Fruit fly (Drosophila melanogaster) whole organism, prepupa: Measurements from ENCODE around the gene CG14708.
A peak's percentile ranks its signal among the peaks of the same experiment; 100 is the strongest.

Experiments
- CG10631 ChIP-seq: fragments of 200-800 bp; sonication (Bioruptor generic); optimal IDR thresholded peaks from 2 replicates; lab custom pipeline; 2016; ENCODE audit warnings: missing biosample characterization, missing genetic modification characterization
- CG10669 ChIP-seq: fragments of 200-800 bp; sonication (Bioruptor generic); optimal IDR thresholded peaks from 3 replicates; lab custom pipeline; 2018; ENCODE audit warnings: missing biosample characterization, mild to moderate bottlenecking, missing genetic modification characterization, moderate library complexity
- CG11762 ChIP-seq: fragments of 200-800 bp; sonication (Bioruptor generic); optimal IDR thresholded peaks from 3 replicates; lab custom pipeline; 2016; ENCODE audit warnings: missing biosample characterization, missing genetic modification characterization; ENCODE audit not compliant: insufficient read depth
- CG11902 ChIP-seq: fragments of 200-800 bp; sonication (Bioruptor generic); optimal IDR thresholded peaks from 3 replicates; lab custom pipeline; 2016; ENCODE audit warnings: missing biosample characterization, missing genetic modification characterization
- CG15336 ChIP-seq: fragments of 200-800 bp; sonication (Bioruptor generic); IDR thresholded peaks from 2 replicates; pipeline ENCODE4 v1.3.6; 2022; ENCODE audit warnings: missing biosample characterization, missing genetic modification characterization
- CG1621 ChIP-seq: fragments of 200-800 bp; sonication (Bioruptor generic); optimal IDR thresholded peaks from 3 replicates; lab custom pipeline; 2018; ENCODE audit warnings: missing biosample characterization, mild to moderate bottlenecking, missing genetic modification characterization
- CG16779 ChIP-seq: fragments of 200-800 bp; sonication (Bioruptor generic); optimal IDR thresholded peaks from 3 replicates; lab custom pipeline; 2017; ENCODE audit warnings: missing biosample characterization, mild to moderate bottlenecking, missing genetic modification characterization
- CG3032 ChIP-seq: fragments of 200-800 bp; optimal IDR thresholded peaks from 2 replicates; lab custom pipeline; 2019; ENCODE audit warnings: missing biosample characterization, mild to moderate bottlenecking, missing genetic modification characterization, moderate library complexity
- CG31627 ChIP-seq: fragments of 200-800 bp; sonication (Bioruptor generic); optimal IDR thresholded peaks from 3 replicates; lab custom pipeline; 2016; ENCODE audit warnings: missing biosample characterization, missing genetic modification characterization
- CG34406 ChIP-seq: fragments of 200-800 bp; sonication (Bioruptor generic); optimal IDR thresholded peaks from 3 replicates; lab custom pipeline; 2016; ENCODE audit warnings: missing biosample characterization, missing genetic modification characterization
- CG3919 ChIP-seq: fragments of 200-800 bp; sonication (Bioruptor generic); optimal IDR thresholded peaks from 3 replicates; lab custom pipeline; 2016; ENCODE audit warnings: missing biosample characterization, missing genetic modification characterization
- CG4318 ChIP-seq: fragments of 200-800 bp; sonication (Bioruptor generic); optimal IDR thresholded peaks from 3 replicates; lab custom pipeline; 2017; ENCODE audit warnings: missing biosample characterization, mild to moderate bottlenecking, missing genetic modification characterization
- CG6163 ChIP-seq: fragments of 200-800 bp; sonication (Bioruptor generic); IDR thresholded peaks from 3 replicates; pipeline ENCODE4 v1.3.6; 2022; ENCODE audit warnings: missing biosample characterization, missing genetic modification characterization
- CG6276 ChIP-seq: fragments of 200-800 bp; sonication (Bioruptor generic); optimal IDR thresholded peaks from 2 replicates; lab custom pipeline; 2017; ENCODE audit warnings: missing biosample characterization, mild to moderate bottlenecking, missing genetic modification characterization
- CG6854 ChIP-seq: fragments of 200-800 bp; sonication (Bioruptor generic); optimal IDR thresholded peaks from 2 replicates; lab custom pipeline; 2017; ENCODE audit warnings: missing biosample characterization, mild to moderate bottlenecking, missing genetic modification characterization
- CG8319 ChIP-seq: fragments of 200-800 bp; sonication (Bioruptor generic); optimal IDR thresholded peaks from 3 replicates; lab custom pipeline; 2016; ENCODE audit warnings: missing biosample characterization, missing genetic modification characterization
- CG9139 ChIP-seq: fragments of 200-800 bp; sonication (Bioruptor generic); optimal IDR thresholded peaks from 3 replicates; lab custom pipeline; 2017; ENCODE audit warnings: missing biosample characterization, mild to moderate bottlenecking, missing genetic modification characterization
- Eip75B ChIP-seq: fragments of 200-800 bp; sonication (Bioruptor generic); optimal IDR thresholded peaks from 3 replicates; lab custom pipeline; 2016; ENCODE audit warnings: missing biosample characterization, missing genetic modification characterization
- Eip78C ChIP-seq: fragments of 200-800 bp; sonication (Bioruptor generic); peaks from one replicate; lab custom pipeline; 2016; ENCODE audit warnings: missing biosample characterization, missing genetic modification characterization
- Eip93F ChIP-seq: fragments of 200-800 bp; sonication (Bioruptor generic); optimal IDR thresholded peaks from 2 replicates; lab custom pipeline; 2016; ENCODE audit warnings: missing biosample characterization, mild to moderate bottlenecking, missing genetic modification characterization
- Ets21C ChIP-seq: fragments of 200-800 bp; sonication (Bioruptor generic); optimal IDR thresholded peaks from 3 replicates; lab custom pipeline; 2016; ENCODE audit warnings: missing biosample characterization, missing genetic modification characterization
- Ets96B ChIP-seq: fragments of 200-800 bp; optimal IDR thresholded peaks from 2 replicates; lab custom pipeline; 2019; ENCODE audit warnings: missing biosample characterization, mild to moderate bottlenecking, missing genetic modification characterization, moderate library complexity
- Gug ChIP-seq: fragments of 200-800 bp; sonication (Bioruptor generic); IDR thresholded peaks from 2 replicates; pipeline ENCODE4 v1.3.6; 2022; ENCODE audit warnings: missing biosample characterization, missing genetic modification characterization
- Hr38 ChIP-seq: sonication (Bioruptor generic); optimal IDR thresholded peaks from 2 replicates; lab custom pipeline; 2016; ENCODE audit warnings: missing biosample characterization, missing genetic modification characterization
- Lpt ChIP-seq: fragments of 200-800 bp; sonication (Bioruptor generic); optimal IDR thresholded peaks from 3 replicates; lab custom pipeline; 2016; ENCODE audit warnings: missing biosample characterization, missing genetic modification characterization
- Met ChIP-seq: fragments of 200-800 bp; sonication (Bioruptor generic); optimal IDR thresholded peaks from 3 replicates; lab custom pipeline; 2016; ENCODE audit warnings: missing biosample characterization, missing genetic modification characterization
- OdsH ChIP-seq: fragments of 200-800 bp; sonication (Bioruptor generic); optimal IDR thresholded peaks from 3 replicates; lab custom pipeline; 2016; ENCODE audit warnings: missing biosample characterization, missing genetic modification characterization
- Smox ChIP-seq: fragments of 200-800 bp; sonication (Bioruptor generic); optimal IDR thresholded peaks from 3 replicates; lab custom pipeline; 2016; ENCODE audit warnings: missing biosample characterization, missing genetic modification characterization
- Sox102F ChIP-seq: fragments of 200-800 bp; sonication (Bioruptor generic); optimal IDR thresholded peaks from 2 replicates; lab custom pipeline; 2016; ENCODE audit warnings: missing biosample characterization, mild to moderate bottlenecking, missing genetic modification characterization
- Sox15 ChIP-seq: fragments of 200-800 bp; sonication (Bioruptor generic); optimal IDR thresholded peaks from 3 replicates; lab custom pipeline; 2016; ENCODE audit warnings: missing biosample characterization, missing genetic modification characterization
- achi ChIP-seq: fragments of 200-800 bp; sonication (Bioruptor generic); optimal IDR thresholded peaks from 3 replicates; lab custom pipeline; 2016; ENCODE audit warnings: missing biosample characterization, missing genetic modification characterization
- acj6 ChIP-seq: fragments of 200-800 bp; sonication (Bioruptor generic); optimal IDR thresholded peaks from 3 replicates; lab custom pipeline; 2016; ENCODE audit warnings: missing biosample characterization, missing genetic modification characterization
- cyc ChIP-seq: fragments of 200-800 bp; sonication (Bioruptor generic); optimal IDR thresholded peaks from 3 replicates; lab custom pipeline; 2016; ENCODE audit warnings: missing biosample characterization, missing genetic modification characterization
- dac ChIP-seq: fragments of 200-800 bp; sonication (Bioruptor generic); optimal IDR thresholded peaks from 2 replicates; lab custom pipeline; 2017; ENCODE audit warnings: missing biosample characterization, mild to moderate bottlenecking, missing genetic modification characterization
- dsx ChIP-seq: fragments of 200-800 bp; optimal IDR thresholded peaks from 3 replicates; lab custom pipeline; 2019; ENCODE audit warnings: missing biosample characterization, mild to moderate bottlenecking, missing genetic modification characterization, moderate library complexity; ENCODE audit not compliant: poor library complexity, severe bottlenecking
- fd59A ChIP-seq: fragments of 200-800 bp; sonication (Bioruptor generic); optimal IDR thresholded peaks from 2 replicates; lab custom pipeline; 2017; ENCODE audit warnings: missing biosample characterization, mild to moderate bottlenecking, missing genetic modification characterization, missing genetic modification reagents
- fd85E ChIP-seq: fragments of 200-800 bp; sonication (Bioruptor generic); optimal IDR thresholded peaks from 3 replicates; lab custom pipeline; 2016; ENCODE audit warnings: missing biosample characterization, missing genetic modification characterization
- fkh ChIP-seq: fragments of 200-800 bp; sonication (Bioruptor generic); optimal IDR thresholded peaks from 3 replicates; lab custom pipeline; 2017; ENCODE audit warnings: missing biosample characterization, mild to moderate bottlenecking, missing genetic modification characterization, moderate library complexity
- lz ChIP-seq: fragments of 200-800 bp; sonication (Bioruptor generic); optimal IDR thresholded peaks from 3 replicates; lab custom pipeline; 2016; ENCODE audit warnings: missing biosample characterization, missing genetic modification characterization
- pdm3 ChIP-seq: fragments of 200-800 bp; sonication (Bioruptor generic); optimal IDR thresholded peaks from 3 replicates; lab custom pipeline; 2016; ENCODE audit warnings: missing biosample characterization, missing genetic modification characterization
- salr ChIP-seq, 2 experiments: fragments of 200-800 bp; sonication (Bioruptor generic); optimal IDR thresholded peaks; 3 replicates each; lab custom pipeline; 2016 to 2018; ENCODE audit warnings: missing biosample characterization in 2 of 2, missing genetic modification characterization in 2 of 2, mild to moderate bottlenecking in 1 of 2
- spab ChIP-seq: fragments of 200-800 bp; sonication (Bioruptor generic); optimal IDR thresholded peaks from 2 replicates; lab custom pipeline; 2017; ENCODE audit warnings: missing biosample characterization, mild to moderate bottlenecking, missing genetic modification characterization, missing genetic modification reagents
- ss ChIP-seq, 2 experiments: fragments of 200-800 bp; sonication (Bioruptor generic); optimal IDR thresholded peaks; 2 replicates in 1 of 2; 3 replicates in 1 of 2; lab custom pipeline; 2017 to 2018; ENCODE audit warnings: mild to moderate bottlenecking in 2 of 2, missing biosample characterization in 2 of 2, missing genetic modification characterization in 2 of 2, moderate library complexity in 1 of 2
- svp ChIP-seq: fragments of 200-800 bp; sonication (Bioruptor generic); peaks from one replicate; lab custom pipeline; 2016; ENCODE audit warnings: missing biosample characterization, missing genetic modification characterization
- topi ChIP-seq: fragments of 200-800 bp; sonication (Bioruptor generic); optimal IDR thresholded peaks from 3 replicates; lab custom pipeline; 2016; ENCODE audit warnings: missing biosample characterization, missing genetic modification characterization
- vri ChIP-seq: fragments of 200-800 bp; sonication (Bioruptor generic); optimal IDR thresholded peaks from 3 replicates; lab custom pipeline; 2016; ENCODE audit warnings: missing biosample characterization, mild to moderate bottlenecking, missing genetic modification characterization

The CG14708 gene

dm6 chr3R:11564792-11565402 lies 11.0 kb downstream of the CG14708 start:
- no peak for TF ChIP-seq CG8319 (GFP tag; lab: Kevin White, UChicago)
- TF ChIP-seq fd85E (GFP tag; lab: Kevin White, UChicago) = no peak
- TF ChIP-seq Eip93F (GFP tag; lab: Kevin White, UChicago) = peak; percentile 12
- TF ChIP-seq Sox102F (GFP tag; lab: Kevin White, UChicago) = peak; percentile 0
- peak; percentile 32 for TF ChIP-seq vri (GFP tag; lab: Kevin White, UChicago)
- no peak for TF ChIP-seq Met (GFP tag; lab: Kevin White, UChicago)
- no peak for TF ChIP-seq achi (GFP tag; lab: Kevin White, UChicago)
- no peak for TF ChIP-seq CG6854 (GFP tag; lab: Kevin White, UChicago)
- peak; percentile 18 for TF ChIP-seq Eip78C (GFP tag; lab: Kevin White, UChicago)
- TF ChIP-seq svp (GFP tag; lab: Kevin White, UChicago) = peak; percentile 96
- TF ChIP-seq acj6 (GFP tag; lab: Kevin White, UChicago) = no peak
- no peak for TF ChIP-seq OdsH (GFP tag; lab: Kevin White, UChicago)
- no peak for TF ChIP-seq CG10669 (GFP tag; lab: Kevin White, UChicago)
- no peak for TF ChIP-seq CG31627 (GFP tag; lab: Kevin White, UChicago)

DNA sequence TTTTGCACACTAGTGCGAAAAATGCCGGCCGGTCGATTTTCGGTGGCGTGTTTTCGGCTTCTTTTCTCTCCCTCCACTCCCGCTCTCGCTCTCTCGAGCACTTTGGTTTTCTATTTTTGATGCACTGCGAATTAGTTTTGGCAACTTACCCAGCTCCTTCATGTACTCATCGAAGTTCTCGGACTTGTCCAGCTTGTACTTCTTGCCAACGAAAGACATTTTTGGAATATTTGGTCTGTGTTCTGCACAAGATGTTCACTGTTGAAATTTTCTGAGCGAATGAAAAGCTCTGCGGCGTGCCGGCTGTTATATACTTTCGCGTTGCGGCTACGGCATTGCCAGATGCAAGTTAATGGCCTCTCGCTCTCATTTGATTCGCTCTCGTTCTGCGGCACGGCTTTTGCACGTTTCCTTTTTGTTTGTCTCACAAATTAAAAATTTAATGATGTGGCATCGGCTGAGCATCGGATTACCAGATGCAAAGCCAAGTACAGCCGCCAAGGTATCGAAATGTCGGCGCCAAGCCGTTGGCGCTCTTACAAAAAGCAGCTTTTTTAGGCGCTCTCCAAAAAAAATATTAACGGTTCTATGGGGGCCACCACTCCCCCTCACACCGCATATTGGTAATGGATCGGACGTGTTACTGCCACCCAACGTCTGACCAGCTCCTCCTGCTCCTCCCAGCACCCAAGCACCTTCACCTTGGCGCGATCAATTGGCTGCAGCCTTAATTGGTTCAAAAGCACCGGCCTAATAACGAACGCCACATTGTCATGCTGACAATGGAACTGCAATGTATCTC lies 13.0 kb downstream of the CG14708 start, which contains the start of the genes fabp and sea:
TSS of gene fabp (minus strand) at position 286 of the 802 bp plus-strand sequence.
TSS of gene sea (minus strand) at position 286 of the 802 bp plus-strand sequence.
- TF ChIP-seq CG11902 (GFP tag; lab: Kevin White, UChicago) = no peak
- no peak for TF ChIP-seq Ets21C (GFP tag; lab: Kevin White, UChicago)
- no peak for TF ChIP-seq CG11762 (GFP tag; lab: Kevin White, UChicago)
- no peak for TF ChIP-seq Eip93F (GFP tag; lab: Kevin White, UChicago)
- TF ChIP-seq Eip75B (GFP tag; lab: Kevin White, UChicago) = peak; percentile 21
- no peak for TF ChIP-seq Gug (GFP tag; lab: Robert Waterston, UW)
- peak; percentile 27 to 46 for TF ChIP-seq ss (GFP tag; optimal IDR thresholded peaks at IDR 0.05; lab: Kevin White, UChicago)
- no peak for TF ChIP-seq spab (GFP tag; lab: Kevin White, UChicago)
- TF ChIP-seq cyc (GFP tag; lab: Kevin White, UChicago) = no peak
- TF ChIP-seq vri (GFP tag; lab: Kevin White, UChicago) = peak; percentile 66
- TF ChIP-seq fd85E (GFP tag; lab: Kevin White, UChicago) = peak; percentile 46
- TF ChIP-seq CG9139 (GFP tag; lab: Kevin White, UChicago) = peak; percentile 20
- no peak for TF ChIP-seq Smox
- no peak for TF ChIP-seq Lpt (GFP tag; lab: Kevin White, UChicago)
- TF ChIP-seq CG1621 (tag; lab: Kevin White, UChicago) = peak; percentile 13
- no peak for TF ChIP-seq lz (GFP tag; lab: Kevin White, UChicago)
- no peak for TF ChIP-seq fkh (GFP tag; lab: Kevin White, UChicago)
- no peak for TF ChIP-seq CG31627 (GFP tag; lab: Kevin White, UChicago)
- peak; percentile 26 for TF ChIP-seq pdm3 (GFP tag; lab: Kevin White, UChicago)
- TF ChIP-seq CG4318 (GFP tag; lab: Kevin White, UChicago) = no peak
- no peak for TF ChIP-seq CG8319 (GFP tag; lab: Kevin White, UChicago)
- peak; percentile 48 for TF ChIP-seq topi (GFP tag; lab: Kevin White, UChicago)
- no peak for TF ChIP-seq Hr38 (GFP tag; lab: Kevin White, UChicago)
- peak; percentile 54; the same call in 1 of the 3 replicates for TF ChIP-seq CG6163 (GFP tag; lab: Robert Waterston, UW)
- TF ChIP-seq CG6276 (GFP tag; lab: Kevin White, UChicago) = peak; percentile 39
- TF ChIP-seq fd59A (GFP tag; lab: Kevin White, UChicago) = no peak
- peak; percentile 2 for TF ChIP-seq CG3032 (tag; lab: Kevin White, UChicago)
- TF ChIP-seq Sox102F (GFP tag; lab: Kevin White, UChicago) = peak; percentile 67
- TF ChIP-seq CG3919 (GFP tag; lab: Kevin White, UChicago) = peak; percentile 50
- TF ChIP-seq CG10631 (GFP tag; lab: Kevin White, UChicago) = no peak
- no peak for TF ChIP-seq CG34406
- TF ChIP-seq Sox15 (GFP tag; lab: Kevin White, UChicago) = no peak
- TF ChIP-seq acj6 (GFP tag; lab: Kevin White, UChicago) = no peak
- TF ChIP-seq dac (GFP tag; lab: Kevin White, UChicago) = no peak
- peak; percentile 39 for TF ChIP-seq CG16779 (tag; lab: Kevin White, UChicago)
- peak in 1 of 2 experiments; percentile 9 for TF ChIP-seq salr (GFP tag; optimal IDR thresholded peaks at IDR 0.05; lab: Kevin White, UChicago)
- TF ChIP-seq OdsH (GFP tag; lab: Kevin White, UChicago) = no peak
- TF ChIP-seq Ets96B (tag; lab: Kevin White, UChicago) = no peak
- TF ChIP-seq dsx (GFP tag; lab: Kevin White, UChicago) = no peak
- TF ChIP-seq CG15336 (GFP tag; lab: Robert Waterston, UW) = peak; percentile 50; the same call in 1 of the 2 replicates
